Worm (Caenorhabditis elegans) whole organism, L4/young adult: ENCODE measurements around the gene pqn-13.

ENCODE experiments used
- W03F9.2 ChIP-seq: fragments of 150-350 bp; optimal IDR thresholded peaks from 2 replicates; lab custom pipeline; 2014; ENCODE audit warnings: missing biosample characterization, missing genetic modification characterization
- dao-5 ChIP-seq: sonication (generic microtip); optimal IDR thresholded peaks from 2 replicates; lab custom pipeline; 2016; ENCODE audit warnings: missing genotype, missing genetic modification characterization, moderate library complexity, missing compliant biosample characterization
- him-1 ChIP-seq: sonication (generic microtip); optimal IDR thresholded peaks from 2 replicates; lab custom pipeline; 2016; ENCODE audit warnings: missing genotype, missing genetic modification reagents, missing genetic modification characterization, missing compliant biosample characterization

pqn-13 gene

DNA sequence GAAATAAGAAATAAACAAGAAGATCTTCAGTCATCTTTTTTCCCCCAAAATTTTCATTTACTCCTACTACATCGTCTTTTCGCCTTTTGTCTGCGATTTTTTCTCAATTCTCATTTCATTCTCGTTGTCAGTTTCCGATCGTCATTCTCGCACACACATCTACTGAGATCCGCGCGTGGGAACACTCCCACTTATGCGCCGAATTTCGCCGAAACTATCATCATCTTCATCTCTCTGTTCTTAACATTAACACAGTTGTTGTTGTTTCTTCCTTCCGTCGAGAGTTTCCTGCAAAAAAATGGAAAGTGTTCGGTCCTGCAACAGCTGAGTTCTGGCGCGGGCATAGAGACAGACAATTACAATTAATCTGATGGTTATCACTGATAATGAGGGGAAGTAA, 21.7 kb upstream of the pqn-13 start:
- TF ChIP-seq dao-5, result no peak
- TF ChIP-seq him-1 (tag; lab: Kevin White, UChicago), result no peak

ce11 chrV:5696177-5696576, 20.3 kb upstream of the pqn-13 start:
- no peak for TF ChIP-seq W03F9.2 (tag; lab: Kevin White, UChicago)
- no peak for TF ChIP-seq dao-5
- no peak for TF ChIP-seq him-1 (tag; lab: Kevin White, UChicago)

DNA sequence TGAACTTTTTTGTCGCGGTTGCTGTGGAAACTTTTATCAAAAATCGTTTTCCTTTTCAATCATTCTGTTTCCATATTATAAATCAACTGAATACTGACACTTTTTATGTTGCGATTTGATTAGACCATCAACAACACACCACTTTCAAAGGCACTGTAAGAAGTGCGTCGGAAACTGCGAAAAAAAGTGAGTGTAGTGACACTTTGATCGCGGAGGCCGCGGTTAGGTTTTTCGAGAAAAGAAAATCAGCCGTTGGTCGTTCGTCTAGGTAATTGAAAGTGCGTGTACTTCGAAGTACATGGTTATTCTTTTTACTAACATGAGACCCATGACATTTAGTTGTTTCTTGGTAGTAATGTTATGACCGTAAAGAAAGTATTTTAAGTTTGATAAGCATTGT, 19.7 kb upstream of the pqn-13 start:
- no peak for TF ChIP-seq W03F9.2 (tag; lab: Kevin White, UChicago)

- TF ChIP-seq W03F9.2 (tag; lab: Kevin White, UChicago), result no peak
- TF ChIP-seq dao-5, result no peak
- TF ChIP-seq him-1 (tag; lab: Kevin White, UChicago), result no peak
Measured at ce11 chrV:5693595-5693994, 17.7 kb upstream of the pqn-13 start.

ce11 chrV:5691665-5692407, 15.9 kb upstream of the pqn-13 start, which contains the start of gene F25B4.8:
Gene F25B4.8 (minus strand): TSS chrV:5691715.
- TF ChIP-seq W03F9.2 (tag; lab: Kevin White, UChicago) (no peak), him-1 (tag; lab: Kevin White, UChicago) (no peak), dao-5 (no peak)

DNA sequence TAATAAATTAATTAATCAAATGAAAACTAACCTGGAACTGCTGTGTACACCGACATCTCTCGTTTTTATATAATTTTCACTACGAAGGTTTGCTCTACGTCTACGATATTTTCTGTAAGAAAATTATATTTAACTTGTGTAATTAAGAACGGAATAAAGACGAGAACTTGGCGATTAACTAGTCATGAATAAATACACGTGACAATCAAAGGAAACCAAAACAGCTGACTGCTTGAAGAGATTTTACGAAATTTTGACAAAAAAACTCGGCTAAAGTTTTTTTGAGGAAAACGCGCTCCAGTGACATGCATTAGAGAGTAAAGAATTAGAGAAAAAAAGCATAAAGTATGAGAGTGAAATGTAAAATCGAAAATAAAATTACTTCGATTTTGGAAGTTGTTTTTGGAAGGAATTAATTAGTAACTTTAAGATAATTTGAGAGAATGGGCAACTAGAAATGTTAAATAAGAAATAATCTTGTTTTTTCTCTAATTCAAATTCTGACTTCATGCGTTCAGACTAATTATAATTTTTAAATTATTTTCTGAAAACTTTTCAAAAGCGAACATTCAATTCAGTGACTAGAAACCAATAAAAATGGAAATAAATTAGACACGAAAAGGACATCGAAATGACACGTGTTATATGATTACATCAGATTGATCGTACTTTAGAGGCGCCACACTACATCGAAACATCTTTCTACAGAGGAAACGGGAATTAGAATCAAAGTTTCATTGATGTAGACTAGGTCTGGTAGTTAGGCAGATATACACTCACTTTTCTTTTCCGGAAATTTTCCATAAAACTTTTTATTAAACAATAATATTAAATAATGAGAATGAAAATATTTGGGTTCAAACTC, 11.4 kb upstream of the pqn-13 start, which contains the start of gene F25B4.7:
Gene F25B4.7 (minus strand): TSS at position 112 of the 865 bp plus-strand sequence.
- TF ChIP-seq W03F9.2 (tag; lab: Kevin White, UChicago) (no peak), him-1 (tag; lab: Kevin White, UChicago) (no peak), dao-5 (no peak)

DNA sequence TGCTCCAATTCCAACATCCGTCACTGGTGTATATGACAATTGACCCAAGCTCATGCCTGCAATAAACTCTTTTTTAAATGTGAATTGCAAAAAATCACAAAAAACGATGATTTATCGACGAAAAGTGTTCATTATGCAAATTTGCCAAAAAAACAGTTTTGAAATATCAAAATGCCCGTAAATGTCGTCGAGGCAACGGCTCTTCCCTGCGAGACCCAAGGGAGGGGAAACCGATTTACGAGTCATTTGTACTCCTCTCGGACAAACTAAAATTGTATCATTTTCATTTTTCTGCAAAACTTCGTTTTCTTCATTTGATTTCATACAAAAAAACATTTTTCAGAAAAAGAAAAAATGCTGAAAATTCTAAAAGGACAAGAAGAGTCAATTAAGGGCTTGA, 8.6 kb upstream of the pqn-13 start, which contains the start of the genes hmgs-1 and F25B4.4:
Gene hmgs-1 (minus strand): TSS at position 56 of the 400 bp plus-strand sequence.
Gene F25B4.4 (plus strand): TSS at position 340 of the 400 bp plus-strand sequence.
- TF ChIP-seq dao-5, result no peak
- TF ChIP-seq him-1 (tag; lab: Kevin White, UChicago), result peak; percentile 19
- TF ChIP-seq W03F9.2 (tag; lab: Kevin White, UChicago), result peak; percentile 85

DNA sequence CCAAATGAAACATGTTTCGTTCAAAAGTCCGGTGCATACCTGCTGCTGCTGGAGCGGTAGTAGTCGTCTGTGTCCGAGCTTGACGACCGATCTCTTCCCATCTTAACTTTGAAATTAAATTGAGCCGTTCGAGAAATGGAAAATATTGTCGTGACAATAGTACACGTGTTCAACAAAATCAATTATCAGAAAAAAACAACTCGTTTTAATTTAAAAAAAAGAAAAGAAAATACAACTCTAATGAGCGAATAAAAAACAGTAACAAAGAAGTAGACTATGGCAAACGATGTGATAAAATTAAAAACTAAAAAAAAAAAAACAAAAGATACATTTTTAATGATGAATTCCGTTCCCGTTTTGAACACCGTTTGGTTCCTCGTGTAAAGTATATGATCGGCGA, 6.6 kb upstream of the pqn-13 start, which contains the start of gene prp-39:
Gene prp-39 (minus strand): TSS at position 101 of the 400 bp plus-strand sequence.
- TF ChIP-seq dao-5 (no peak), him-1 (tag; lab: Kevin White, UChicago) (no peak), W03F9.2 (tag; lab: Kevin White, UChicago) (no peak)

- TF ChIP-seq W03F9.2 (tag; lab: Kevin White, UChicago), result no peak
- no peak for TF ChIP-seq him-1 (tag; lab: Kevin White, UChicago)
- no peak for TF ChIP-seq dao-5
Measured at ce11 chrV:5677947-5678346, 2.0 kb upstream of the pqn-13 start.

DNA sequence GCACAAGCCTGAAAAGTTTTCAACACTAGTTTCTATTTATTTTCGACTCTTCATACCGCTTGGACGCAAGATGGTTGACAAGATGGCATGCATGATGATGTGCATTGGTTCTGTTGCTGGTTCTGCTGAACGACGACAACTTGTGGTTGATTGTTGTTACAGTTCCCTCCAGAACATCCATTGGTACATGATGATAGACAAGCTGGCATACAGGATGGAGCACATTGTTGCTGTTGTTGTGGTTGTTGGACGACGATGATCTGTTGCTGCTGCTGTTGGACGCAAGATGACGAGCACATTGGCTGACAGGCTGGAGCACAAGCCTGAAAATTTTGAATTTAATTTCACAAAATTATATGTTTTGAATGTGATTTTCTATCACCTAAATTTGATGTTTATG, 3.6 kb downstream of the pqn-13 start:
- TF ChIP-seq him-1 (tag; lab: Kevin White, UChicago) (no peak), W03F9.2 (tag; lab: Kevin White, UChicago) (no peak), dao-5 (no peak)

- TF ChIP-seq dao-5 (no peak), him-1 (tag; lab: Kevin White, UChicago) (no peak), W03F9.2 (tag; lab: Kevin White, UChicago) (no peak)
Measured at ce11 chrV:5668968-5669367, 6.9 kb downstream of the pqn-13 start.

DNA sequence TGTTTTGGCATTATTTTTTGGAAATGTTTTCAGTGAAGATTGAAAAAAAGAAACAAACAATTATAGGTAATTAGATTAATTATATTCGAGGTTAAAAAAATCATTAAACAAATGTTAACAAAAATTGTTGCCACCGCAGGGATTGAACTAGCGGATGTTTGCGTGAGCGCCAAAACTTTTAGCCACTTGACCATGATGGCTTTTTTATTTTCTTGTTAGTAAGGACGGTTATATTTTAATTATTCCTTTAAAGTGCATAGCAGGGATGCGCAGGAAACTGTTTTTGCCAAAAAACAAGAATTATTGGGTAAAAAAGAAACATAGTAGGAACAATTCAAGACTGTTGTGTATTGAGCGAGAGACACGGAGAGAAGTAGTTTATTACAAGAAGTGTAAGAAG, 8.6 kb downstream of the pqn-13 start:
- TF ChIP-seq him-1 (tag; lab: Kevin White, UChicago) (no peak), W03F9.2 (tag; lab: Kevin White, UChicago) (peak; percentile 18)

DNA sequence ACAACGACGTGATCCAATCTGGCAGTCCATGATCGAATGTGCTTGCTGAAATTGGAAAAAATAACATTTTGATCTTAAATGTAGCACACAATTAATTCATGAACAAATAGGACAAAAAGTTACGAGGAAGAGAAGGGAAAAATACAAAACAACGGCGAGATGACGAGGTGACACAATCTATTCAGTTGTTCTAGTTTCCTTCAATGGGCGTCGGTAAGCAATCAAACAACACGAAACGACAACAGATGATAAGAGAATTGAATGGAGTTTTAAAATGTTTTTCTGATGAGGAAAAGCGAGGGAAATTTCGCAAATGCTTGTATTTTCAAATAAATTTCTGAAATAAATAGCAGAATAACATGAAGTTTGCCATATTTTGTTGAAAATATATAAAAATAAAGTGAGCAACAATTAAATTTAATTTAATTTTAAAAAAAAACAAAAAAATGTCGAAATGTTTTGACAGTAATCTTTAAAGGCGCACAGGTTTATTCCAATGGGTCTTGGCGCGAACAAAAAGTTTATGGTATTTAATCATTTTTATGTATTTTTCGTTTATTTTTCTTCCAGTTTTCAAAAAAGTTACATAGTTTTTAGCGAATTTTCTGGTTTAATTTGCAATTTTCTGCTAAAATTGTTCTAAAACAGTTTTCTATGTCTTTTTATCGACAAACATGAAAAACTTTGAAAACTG, 9.7 kb downstream of the pqn-13 start, which contains the start of gene C14C11.7:
Gene C14C11.7 (minus strand): TSS at position 51 of the 694 bp plus-strand sequence.
- TF ChIP-seq dao-5 (no peak), him-1 (tag; lab: Kevin White, UChicago) (no peak), W03F9.2 (tag; lab: Kevin White, UChicago) (no peak)
